Worm (Caenorhabditis elegans): ENCODE data around the gene srx-76.
A peak's percentile ranks its signal among the peaks of the same experiment; 100 is the strongest.

srx-76 gene

DNA sequence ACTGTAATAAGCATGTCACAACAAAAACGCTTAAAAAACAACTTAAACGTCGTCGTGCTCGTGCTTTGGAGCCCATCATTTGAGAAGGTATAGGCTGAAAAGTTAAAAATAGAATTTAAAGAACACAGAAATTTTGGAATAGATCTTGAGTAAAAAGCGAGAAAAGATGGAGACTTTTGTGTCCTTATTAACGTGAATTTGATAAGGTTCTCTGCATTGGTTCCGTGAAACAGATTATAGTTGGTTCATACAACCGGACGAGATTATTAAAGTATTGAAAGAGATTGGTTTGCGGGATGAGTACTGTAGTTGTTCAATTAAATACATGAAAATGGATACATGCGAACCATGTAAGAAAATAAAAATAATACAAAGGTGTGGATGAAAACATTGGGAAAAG is 46.1 kb downstream of the srx-76 start, which contains the start of gene gpla-1:
Gene gpla-1, minus strand, starts transcription at position 101 of the 400 bp plus-strand sequence.
- TF ChIP-seq pqm-1 (tag; optimal IDR thresholded peaks at IDR 0.05) (no peak), nhr-28 (tag; optimal IDR thresholded peaks at IDR 0.05) (no peak), ceh-9 (tag; optimal IDR thresholded peaks at IDR 0.05) (no peak), sea-2 (GFP tag; optimal IDR thresholded peaks at IDR 0.05) (no peak), nhr-23 (tag; optimal IDR thresholded peaks at IDR 0.05) (no peak), ztf-4 (tag; optimal IDR thresholded peaks at IDR 0.05) (no peak), nhr-11 (tag; optimal IDR thresholded peaks at IDR 0.05) (no peak), ceh-16 (tag; optimal IDR thresholded peaks at IDR 0.05) (no peak), unc-39 (tag; optimal IDR thresholded peaks at IDR 0.05) (no peak), nhr-43 (tag; optimal IDR thresholded peaks at IDR 0.05; ENCODE audit: poor library complexity, severe bottlenecking) (no peak), tbx-2 (tag; optimal IDR thresholded peaks at IDR 0.05) (no peak), elt-3 (tag; optimal IDR thresholded peaks at IDR 0.05) (no peak), lsy-12 (tag; optimal IDR thresholded peaks at IDR 0.05) (no peak), nhr-12 (tag; optimal IDR thresholded peaks at IDR 0.05) (no peak), nhr-237 (tag; optimal IDR thresholded peaks at IDR 0.05) (no peak), ztf-11 (tag; optimal IDR thresholded peaks at IDR 0.05) (no peak)

DNA sequence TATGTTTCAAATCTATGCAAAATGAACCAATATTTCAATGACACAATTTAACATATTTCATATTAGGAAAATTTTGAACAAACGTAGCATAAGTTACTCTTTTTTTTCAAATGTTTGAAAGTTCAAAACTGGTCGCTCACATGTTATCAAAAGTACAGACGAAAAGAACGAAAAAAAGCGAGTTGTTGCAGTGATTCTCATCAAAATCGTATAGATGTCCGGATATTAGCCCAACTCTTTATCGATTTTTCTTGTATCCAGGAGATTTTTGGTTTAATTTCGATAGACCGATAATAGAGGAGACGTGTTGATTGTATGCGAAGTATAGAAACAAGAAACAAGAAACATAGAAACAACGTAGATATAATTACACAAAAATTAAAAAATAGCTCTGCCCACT is 48.7 kb downstream of the srx-76 start:
- no peak for TF ChIP-seq nhr-23 (tag; optimal IDR thresholded peaks at IDR 0.05)
- no peak for TF ChIP-seq lin-15B (tag; optimal IDR thresholded peaks at IDR 0.05)
- no peak for TF ChIP-seq pha-4 (tag; optimal IDR thresholded peaks at IDR 0.05)
- TF ChIP-seq mdl-1 (tag; optimal IDR thresholded peaks at IDR 0.05), result no peak
- TF ChIP-seq sea-2 (GFP tag; optimal IDR thresholded peaks at IDR 0.05), result no peak
- no peak for TF ChIP-seq ceh-16 (tag; optimal IDR thresholded peaks at IDR 0.05)
- TF ChIP-seq ztf-11 (tag; optimal IDR thresholded peaks at IDR 0.05), result no peak
- no peak for TF ChIP-seq nhr-77 (tag; optimal IDR thresholded peaks at IDR 0.05)
- TF ChIP-seq fkh-10 (GFP tag; optimal IDR thresholded peaks at IDR 0.05), result no peak
- TF ChIP-seq nhr-25 (tag; optimal IDR thresholded peaks at IDR 0.05), result no peak
- TF ChIP-seq egl-5 (tag; optimal IDR thresholded peaks at IDR 0.05), result no peak

DNA sequence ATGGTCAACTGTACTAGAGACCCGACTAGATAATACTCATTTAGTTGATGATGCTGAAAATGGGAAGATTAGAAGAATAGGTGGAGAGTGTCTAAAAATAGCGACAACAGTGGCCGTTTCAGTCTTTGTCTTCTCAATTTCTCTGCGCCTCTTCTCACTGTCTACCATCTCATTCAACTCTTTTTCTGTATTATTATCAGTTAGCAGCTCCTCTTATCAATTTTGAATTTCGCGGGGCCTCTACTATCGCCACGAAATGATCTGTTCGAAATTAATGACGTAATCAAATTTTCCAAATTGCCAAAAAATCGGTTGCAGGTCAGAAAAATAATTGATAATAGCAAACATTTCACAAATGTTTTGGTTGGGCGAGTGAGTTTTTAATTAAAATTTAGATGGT is 50.1 kb downstream of the srx-76 start:
- TF ChIP-seq eor-1 (tag; optimal IDR thresholded peaks at IDR 0.05) (no peak), R02D3.7 (tag; optimal IDR thresholded peaks at IDR 0.05) (no peak), ceh-82 (tag; optimal IDR thresholded peaks at IDR 0.05) (no peak), nhr-77 (tag; optimal IDR thresholded peaks at IDR 0.05) (no peak), jun-1 (tag; optimal IDR thresholded peaks at IDR 0.05) (peak; percentile 13), sea-2 (GFP tag; optimal IDR thresholded peaks at IDR 0.05) (no peak), elt-2 (tag; optimal IDR thresholded peaks at IDR 0.05) (peak; percentile 99), fkh-2 (tag; optimal IDR thresholded peaks at IDR 0.05) (no peak), pqm-1 (tag; optimal IDR thresholded peaks at IDR 0.05) (peak; percentile 96), nhr-43 (tag; optimal IDR thresholded peaks at IDR 0.05; ENCODE audit: poor library complexity, severe bottlenecking) (no peak), pha-4 (tag; optimal IDR thresholded peaks at IDR 0.05) (peak; percentile 46), nhr-23 (tag; optimal IDR thresholded peaks at IDR 0.05) (no peak), egl-27 (tag; optimal IDR thresholded peaks at IDR 0.05) (no peak), ama-1 (optimal IDR thresholded peaks at IDR 0.05) (no peak)

DNA sequence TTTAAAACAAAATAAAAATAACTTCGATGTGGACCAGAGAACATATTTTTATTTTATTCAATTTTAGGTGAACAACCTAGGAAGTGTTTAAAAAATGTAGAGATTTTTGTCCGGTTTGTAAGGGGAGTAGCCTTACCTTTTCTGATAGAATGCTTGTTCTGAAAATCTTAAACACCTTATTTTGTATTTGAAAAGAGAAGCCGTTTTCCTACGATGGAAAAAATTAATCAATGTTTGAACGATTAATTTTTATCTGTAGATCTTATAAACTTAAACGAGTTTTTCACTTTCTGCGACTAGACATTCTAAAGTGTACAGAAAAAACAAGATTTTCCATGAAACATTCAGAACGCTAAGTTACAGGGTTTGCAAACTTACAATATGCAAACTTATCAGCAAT is 50.7 kb downstream of the srx-76 start, which contains the start of gene F58H1.6:
Gene F58H1.6, plus strand, starts transcription at position 301 of the 400 bp plus-strand sequence.
- no peak for TF ChIP-seq ceh-28 (tag; optimal IDR thresholded peaks at IDR 0.05)
- TF ChIP-seq ceh-9 (tag; optimal IDR thresholded peaks at IDR 0.05), result no peak
- TF ChIP-seq lin-39 (tag; optimal IDR thresholded peaks at IDR 0.05), result no peak
- TF ChIP-seq elt-2 (tag; optimal IDR thresholded peaks at IDR 0.05), result no peak
- TF ChIP-seq daf-12 (tag; optimal IDR thresholded peaks at IDR 0.05), result no peak

Data from whole organism, L3 larva.